Fruit fly (Drosophila melanogaster): ENCODE data around the gene Fer1.

Fer1 gene

DNA sequence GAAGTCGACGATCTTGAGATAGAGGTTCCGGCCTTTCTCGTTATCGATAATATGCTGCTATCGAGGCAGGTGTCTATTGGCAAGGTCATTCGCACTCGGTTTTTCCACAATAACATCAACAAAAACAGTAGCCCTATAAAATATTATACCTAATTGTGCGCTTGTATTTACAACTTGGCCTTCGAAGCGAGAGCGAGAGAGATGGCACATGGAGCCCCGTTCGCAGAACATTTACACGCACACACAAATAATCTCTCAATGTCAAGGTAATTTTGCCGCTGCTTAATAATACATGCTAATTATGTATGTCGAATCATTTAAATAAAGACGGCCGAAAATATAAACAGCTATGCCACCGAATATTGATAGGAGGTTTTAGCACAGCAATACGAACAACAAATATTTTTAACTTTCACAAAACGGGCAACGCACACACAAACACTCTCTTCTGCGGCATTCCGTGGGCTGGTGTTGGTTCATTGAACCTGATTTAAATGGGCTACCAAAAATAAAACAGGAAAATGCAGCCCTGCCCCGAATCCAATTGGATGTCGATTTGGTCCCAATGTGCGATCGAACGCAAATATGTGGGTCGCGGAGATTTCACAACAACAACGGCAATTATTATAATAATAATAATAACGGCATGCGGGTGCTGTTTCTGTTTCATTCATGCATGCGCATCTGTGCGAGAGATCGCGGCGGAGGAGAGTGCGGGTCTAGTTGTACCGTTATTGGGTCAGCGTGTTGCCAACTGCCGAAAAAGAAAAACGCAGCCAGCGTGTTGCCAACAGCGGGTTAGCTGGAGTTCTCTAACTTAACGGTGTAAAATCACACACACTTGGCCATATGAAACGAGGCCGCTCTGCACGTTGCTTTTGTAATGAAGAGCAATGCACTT is 13.6 kb upstream of the Fer1 start (continued):
- TF ChIP-seq fd96Cb (tag; optimal IDR thresholded peaks at IDR 0.05) (no peak), Atf-2 (GFP tag; optimal IDR thresholded peaks at IDR 0.05) (no peak), Dp (GFP tag; optimal IDR thresholded peaks at IDR 0.05) (no peak), rib (GFP tag; IDR thresholded peaks at IDR 0.05) (0 out of 2 replicates have a peak, but pooled peaks have one; percentile 11), cas (GFP tag; IDR thresholded peaks at IDR 0.05) (no peak), CG14014 (GFP tag; IDR thresholded peaks at IDR 0.05) (no peak), Rx (GFP tag; IDR thresholded peaks at IDR 0.05) (no peak), pita (GFP tag; optimal IDR thresholded peaks at IDR 0.05) (no peak), nau (GFP tag; optimal IDR thresholded peaks at IDR 0.05) (no peak), Dip2 (GFP tag; IDR thresholded peaks at IDR 0.05) (no peak), HHEX (GFP tag; optimal IDR thresholded peaks at IDR 0.05) (no peak), dpn (GFP tag; optimal IDR thresholded peaks at IDR 0.05) (no peak), bsh (GFP tag; optimal IDR thresholded peaks at IDR 0.05) (no peak), gt (GFP tag; IDR thresholded peaks at IDR 0.05) (no peak), CG9609 (GFP tag; optimal IDR thresholded peaks at IDR 0.05) (no peak), Hsf (GFP tag; optimal IDR thresholded peaks at IDR 0.05) (no peak), sim (GFP tag; IDR thresholded peaks at IDR 0.05) (no peak), CG4424 (GFP tag; optimal IDR thresholded peaks at IDR 0.05) (no peak), twi (tag; optimal IDR thresholded peaks at IDR 0.05) (peak; percentile 10), aop (GFP tag; IDR thresholded peaks at IDR 0.05) (no peak), Deaf1 (tag; optimal IDR thresholded peaks at IDR 0.05) (no peak), ara (GFP tag; IDR thresholded peaks at IDR 0.05) (no peak), Sry-β (GFP tag; optimal IDR thresholded peaks at IDR 0.05) (no peak), Hmx (GFP tag; optimal IDR thresholded peaks at IDR 0.05) (no peak), CG11504 (tag; optimal IDR thresholded peaks at IDR 0.05) (no peak), mirr (GFP tag; optimal IDR thresholded peaks at IDR 0.05) (peak; percentile 76), CG4282 (GFP tag; optimal IDR thresholded peaks at IDR 0.05) (no peak), Optix (GFP tag; IDR thresholded peaks at IDR 0.05) (no peak), hbn (GFP tag; IDR thresholded peaks at IDR 0.05; ENCODE audit: partially characterized antibody) (no peak), vvl (GFP tag; IDR thresholded peaks at IDR 0.05) (peak; percentile 38; the same call in 1 of the 2 replicates), lola (GFP tag; optimal IDR thresholded peaks at IDR 0.05) (no peak), corto (GFP tag; optimal IDR thresholded peaks at IDR 0.05) (no peak), ftz-f1 (GFP tag; optimal IDR thresholded peaks at IDR 0.05) (peak; percentile 97), hkb (optimal IDR thresholded peaks at IDR 0.05) (no peak), hkb (GFP tag; IDR thresholded peaks at IDR 0.05) (no peak), vnd (GFP tag; IDR thresholded peaks at IDR 0.05; ENCODE audit: partially characterized antibody) (no peak), Eip74EF (GFP tag; optimal IDR thresholded peaks at IDR 0.05) (no peak), CG13894 (tag; optimal IDR thresholded peaks at IDR 0.05) (no peak), CG1024 (GFP tag; IDR thresholded peaks at IDR 0.05) (no peak), CG17359 (tag; optimal IDR thresholded peaks at IDR 0.05) (no peak), CG13123 (GFP tag; optimal IDR thresholded peaks at IDR 0.05) (no peak), PHDP (tag; optimal IDR thresholded peaks at IDR 0.05) (no peak), zfh2 (GFP tag; optimal IDR thresholded peaks at IDR 0.05) (no peak), dati (GFP tag; IDR thresholded peaks at IDR 0.05) (no peak), Dip3 (GFP tag; optimal IDR thresholded peaks at IDR 0.05) (no peak), CG4707 (GFP tag; optimal IDR thresholded peaks at IDR 0.05) (no peak), CG34224 (GFP tag; IDR thresholded peaks at IDR 0.05; ENCODE audit: partially characterized antibody) (no peak), CG12744 (GFP tag; optimal IDR thresholded peaks at IDR 0.05) (no peak), Aef1 (GFP tag; IDR thresholded peaks at IDR 0.05) (no peak)

Measured in whole organism, embryonic.